Fruit fly (Drosophila melanogaster) whole organism: ENCODE measurements around the gene mag.
"Not testable (repeated sequence)": the region's sequence is repeated elsewhere in the genome, so short reads cannot be mapped to it uniquely, and the experiment has no call there.

Experiments used
- CG8478 ChIP-seq: fragments of >200 bp; optimal IDR thresholded peaks from 2 replicates; lab custom pipeline; 2018; ENCODE audit warnings: inconsistent platforms
- Dll ChIP-seq: fragments of >200 bp; optimal IDR thresholded peaks from 2 replicates; lab custom pipeline; 2017
- EcR ChIP-seq, 2 experiments: fragments of >200 bp; optimal IDR thresholded peaks; 2 replicates each; lab custom pipeline; 2017; ENCODE audit warnings: missing biosample characterization in 2 of 2, missing genetic modification characterization in 2 of 2, missing genetic modification reagents in 2 of 2
- pan ChIP-seq: fragments of >200 bp; optimal IDR thresholded peaks from 2 replicates; lab custom pipeline; 2017
- psq ChIP-seq: fragments of >200 bp; optimal IDR thresholded peaks from 2 replicates; lab custom pipeline; 2017
- usp ChIP-seq: fragments of >200 bp; optimal IDR thresholded peaks from 2 replicates; lab custom pipeline; 2017; ENCODE audit warnings: missing biosample characterization, missing genetic modification characterization, mixed read lengths

mag gene

dm6 chr3L:20491525-20492132 lies 31.1 kb downstream of the mag start, which contains the start of gene ND-39:
Gene ND-39, plus strand, starts transcription at chr3L:20492082.
- TF ChIP-seq Dll (lab: Kevin White, UChicago) = no peak
- no peak for TF ChIP-seq pan (lab: Kevin White, UChicago)
- TF ChIP-seq usp = no peak
- TF ChIP-seq EcR (GFP tag; optimal IDR thresholded peaks at IDR 0.05; lab: Kevin White, UChicago) = no peak
- TF ChIP-seq psq = no peak
- no peak for TF ChIP-seq CG8478 (lab: Kevin White, UChicago)

dm6 chr3L:20493417-20494261 lies 33.2 kb downstream of the mag start:
- TF ChIP-seq EcR (GFP tag; optimal IDR thresholded peaks at IDR 0.05; lab: Kevin White, UChicago) (no peak), usp (no peak), Dll (lab: Kevin White, UChicago) (no peak), psq (no peak), pan (lab: Kevin White, UChicago) (no peak), CG8478 (lab: Kevin White, UChicago) (no peak)

dm6 chr3L:20494262-20494601 lies 33.7 kb downstream of the mag start:
- TF ChIP-seq usp (no peak), CG8478 (lab: Kevin White, UChicago) (no peak), EcR (GFP tag; optimal IDR thresholded peaks at IDR 0.05; lab: Kevin White, UChicago) (no peak), Dll (lab: Kevin White, UChicago) (no peak), psq (no peak), pan (lab: Kevin White, UChicago) (no peak)

dm6 chr3L:20494780-20495591 lies 34.5 kb downstream of the mag start, which contains the start of gene ZnT77C:
Gene ZnT77C, minus strand, starts transcription at chr3L:20494921.
- TF ChIP-seq pan (lab: Kevin White, UChicago) = no peak
- no peak for TF ChIP-seq psq
- TF ChIP-seq Dll (lab: Kevin White, UChicago) = no peak
- TF ChIP-seq CG8478 (lab: Kevin White, UChicago) = no peak
- TF ChIP-seq EcR (GFP tag; optimal IDR thresholded peaks at IDR 0.05; lab: Kevin White, UChicago) = no peak

- TF ChIP-seq psq (no peak), Dll (lab: Kevin White, UChicago) (no peak), usp (no peak)
Measured at dm6 chr3L:20497124-20497996, 36.9 kb downstream of the mag start, which contains the start of gene CG32425. Gene CG32425, plus strand, starts transcription at chr3L:20497323.

dm6 chr3L:20498204-20498603 lies 37.7 kb downstream of the mag start:
- no peak for TF ChIP-seq usp
- no peak for TF ChIP-seq pan (lab: Kevin White, UChicago)
- TF ChIP-seq CG8478 (lab: Kevin White, UChicago) = no peak
- TF ChIP-seq EcR (GFP tag; optimal IDR thresholded peaks at IDR 0.05; lab: Kevin White, UChicago) = no peak
- TF ChIP-seq Dll (lab: Kevin White, UChicago) = no peak
- TF ChIP-seq psq = no peak

- not testable (repeated sequence) for TF ChIP-seq psq; EcR (GFP tag; optimal IDR thresholded peaks at IDR 0.05; lab: Kevin White, UChicago); usp
Measured at dm6 chr3L:20499536-20499935, 39.1 kb downstream of the mag start, which contains the start of gene CG18281. Gene CG18281, plus strand, starts transcription at chr3L:20499836.

- TF ChIP-seq pan (lab: Kevin White, UChicago) (no peak), Dll (lab: Kevin White, UChicago) (no peak), usp (no peak), psq (no peak), CG8478 (lab: Kevin White, UChicago) (no peak), EcR (GFP tag; optimal IDR thresholded peaks at IDR 0.05; lab: Kevin White, UChicago) (no peak)
Measured at dm6 chr3L:20503256-20503655, 42.8 kb downstream of the mag start.

- not testable (repeated sequence) for TF ChIP-seq psq; usp; CG8478 (lab: Kevin White, UChicago)
Measured at dm6 chr3L:20503886-20504285, 43.4 kb downstream of the mag start, which contains the start of gene CG17637. Gene CG17637, plus strand, starts transcription at chr3L:20504186.

dm6 chr3L:20505732-20506131 lies 45.2 kb downstream of the mag start, which contains the start of gene CG5078:
Gene CG5078, plus strand, starts transcription at chr3L:20506032.
- TF ChIP-seq usp = no peak
- TF ChIP-seq Dll (lab: Kevin White, UChicago) = no peak
- no peak for TF ChIP-seq EcR (GFP tag; optimal IDR thresholded peaks at IDR 0.05; lab: Kevin White, UChicago)
- no peak for TF ChIP-seq psq
- TF ChIP-seq pan (lab: Kevin White, UChicago) = no peak
- TF ChIP-seq CG8478 (lab: Kevin White, UChicago) = no peak

dm6 chr3L:20507552-20507951 lies 47.1 kb downstream of the mag start:
- no peak for TF ChIP-seq pan (lab: Kevin White, UChicago)
- TF ChIP-seq Dll (lab: Kevin White, UChicago) = no peak
- TF ChIP-seq usp = no peak
- no peak for TF ChIP-seq EcR (GFP tag; optimal IDR thresholded peaks at IDR 0.05; lab: Kevin White, UChicago)
- TF ChIP-seq psq = no peak
- TF ChIP-seq CG8478 (lab: Kevin White, UChicago) = no peak
